Worm (Caenorhabditis elegans): Measurements from ENCODE around the gene col-135.

The col-135 gene

DNA sequence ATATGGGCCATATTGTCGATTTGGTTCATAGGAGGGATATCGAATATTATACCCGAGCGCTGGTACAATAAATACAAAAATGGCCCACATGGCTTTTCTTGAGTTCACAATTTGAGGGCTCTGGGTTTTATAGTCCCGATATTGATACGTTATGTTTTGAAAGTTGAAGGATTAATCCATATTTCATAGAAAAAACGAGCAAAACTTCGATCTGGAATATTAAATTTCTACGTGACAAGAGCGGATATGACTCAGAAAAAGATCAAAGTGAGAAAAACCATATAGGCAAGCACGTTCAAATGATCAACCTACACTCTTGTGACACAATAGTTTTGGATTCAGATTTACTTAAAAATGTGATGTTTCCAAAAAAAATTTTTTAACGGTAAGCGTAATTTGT lies at the start of gene col-135:
col-135 (minus strand) TSS at position 101 of the 400 bp plus-strand sequence.
- TF ChIP-seq nhr-76 (tag; optimal IDR thresholded peaks at IDR 0.05), result no peak
- TF ChIP-seq elt-3 (tag; optimal IDR thresholded peaks at IDR 0.05), result no peak
- no peak for TF ChIP-seq mab-5 (tag; optimal IDR thresholded peaks at IDR 0.05)
- TF ChIP-seq ceh-39 (tag; optimal IDR thresholded peaks at IDR 0.05), result no peak
- TF ChIP-seq ceh-43 (GFP tag; optimal IDR thresholded peaks at IDR 0.05), result no peak
- no peak for TF ChIP-seq mep-1 (tag; optimal IDR thresholded peaks at IDR 0.05)

DNA sequence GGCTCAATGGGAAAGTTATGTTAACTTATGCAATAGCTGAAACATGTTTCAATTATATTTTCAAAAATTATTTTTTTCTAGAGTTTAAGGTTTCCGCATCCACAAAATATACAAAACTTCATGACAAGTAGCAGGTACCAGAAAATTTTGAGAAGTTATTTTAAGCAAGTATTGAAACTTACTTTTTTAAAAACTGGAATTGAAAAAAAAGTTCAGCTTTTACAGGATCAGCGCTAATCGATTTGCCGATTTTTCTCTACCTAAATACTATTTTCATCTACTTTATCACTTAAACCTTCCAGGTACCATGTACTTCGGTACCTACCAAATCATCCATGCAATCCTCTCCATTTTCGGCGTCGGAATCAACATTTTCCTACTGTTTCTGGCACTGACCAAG lies 48.0 kb upstream of the col-135 start, which contains the start of gene srd-23:
srd-23 (plus strand) TSS at position 301 of the 400 bp plus-strand sequence.
- TF ChIP-seq ceh-83 (GFP tag; optimal IDR thresholded peaks at IDR 0.05) (no peak), ztf-11 (tag; optimal IDR thresholded peaks at IDR 0.05) (no peak)

DNA sequence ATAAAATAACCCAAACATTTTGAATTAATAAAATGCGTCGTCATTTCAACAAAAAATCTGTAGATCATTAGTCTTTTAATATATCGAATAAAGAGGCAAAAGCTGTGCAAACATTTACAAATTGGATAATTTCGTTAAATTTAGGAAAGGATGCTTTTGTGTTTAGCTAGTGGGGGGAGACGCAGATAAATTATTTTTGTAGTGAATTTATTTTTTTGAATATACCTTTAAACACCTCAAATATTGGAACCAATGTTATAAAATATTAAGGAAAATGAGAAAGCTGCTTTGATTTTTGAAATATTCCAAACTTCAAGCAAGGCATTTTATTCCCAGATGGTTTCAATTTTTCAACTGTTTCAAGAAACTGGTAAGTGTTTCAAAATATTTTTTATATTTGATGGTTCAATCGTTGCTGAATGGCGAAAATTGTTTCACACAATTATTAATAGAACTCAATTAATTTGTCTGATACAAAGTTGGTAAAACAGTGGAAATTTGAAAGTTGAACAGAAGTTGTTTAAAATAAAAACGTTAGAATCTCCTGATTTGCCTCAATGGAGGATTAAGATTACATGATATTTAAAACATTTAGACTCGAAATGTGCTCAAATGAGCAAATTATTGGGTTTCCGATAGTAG lies 44.0 kb upstream of the col-135 start, which contains the start of gene Y40H7A.4:
Y40H7A.4 (minus strand) TSS at position 51 of the 642 bp plus-strand sequence.
- no peak for TF ChIP-seq tbx-8 (GFP tag; optimal IDR thresholded peaks at IDR 0.05)
- TF ChIP-seq bed-3 (GFP tag; optimal IDR thresholded peaks at IDR 0.05), result no peak
- TF ChIP-seq nhr-12 (tag; optimal IDR thresholded peaks at IDR 0.05), result no peak
- TF ChIP-seq zip-8 (tag; optimal IDR thresholded peaks at IDR 0.05), result no peak
- TF ChIP-seq nhr-28 (tag; optimal IDR thresholded peaks at IDR 0.05), result no peak
- TF ChIP-seq M03D4.4 (tag; optimal IDR thresholded peaks at IDR 0.05), result no peak
- TF ChIP-seq lin-13 (tag; optimal IDR thresholded peaks at IDR 0.05), result no peak
- TF ChIP-seq ztf-11 (tag; optimal IDR thresholded peaks at IDR 0.05), result no peak
- TF ChIP-seq ceh-83 (GFP tag; optimal IDR thresholded peaks at IDR 0.05), result no peak
- no peak for TF ChIP-seq unc-120 (tag; optimal IDR thresholded peaks at IDR 0.05; ENCODE audit: poor library complexity, severe bottlenecking)
- no peak for TF ChIP-seq mep-1 (tag; optimal IDR thresholded peaks at IDR 0.05)
- no peak for TF ChIP-seq cnd-1 (tag; optimal IDR thresholded peaks at IDR 0.05)
- no peak for TF ChIP-seq lsy-2 (tag; optimal IDR thresholded peaks at IDR 0.05)
- no peak for TF ChIP-seq lin-32 (GFP tag; optimal IDR thresholded peaks at IDR 0.05)

- TF ChIP-seq nhr-28 (tag; optimal IDR thresholded peaks at IDR 0.05), result no peak
- no peak for TF ChIP-seq ham-2 (GFP tag; optimal IDR thresholded peaks at IDR 0.05)
- no peak for TF ChIP-seq lsy-2 (tag; optimal IDR thresholded peaks at IDR 0.05)
- TF ChIP-seq snpc-4 (tag; optimal IDR thresholded peaks at IDR 0.05), result no peak
- no peak for TF ChIP-seq unc-120 (tag; optimal IDR thresholded peaks at IDR 0.05; ENCODE audit: poor library complexity, severe bottlenecking)
- no peak for TF ChIP-seq nhr-76 (tag; optimal IDR thresholded peaks at IDR 0.05)
- TF ChIP-seq nhr-12 (tag; optimal IDR thresholded peaks at IDR 0.05), result no peak
- TF ChIP-seq nhr-237 (tag; optimal IDR thresholded peaks at IDR 0.05), result no peak
- no peak for TF ChIP-seq unc-39 (tag; optimal IDR thresholded peaks at IDR 0.05)
- TF ChIP-seq pha-4 (tag; optimal IDR thresholded peaks at IDR 0.05), result no peak
- TF ChIP-seq elt-1 (tag; optimal IDR thresholded peaks at IDR 0.05; ENCODE audit: borderline replicate concordance, insufficient read depth), result no peak
- TF ChIP-seq sptf-1 (tag; optimal IDR thresholded peaks at IDR 0.05), result no peak
- no peak for TF ChIP-seq ceh-43 (GFP tag; optimal IDR thresholded peaks at IDR 0.05)
- no peak for TF ChIP-seq blmp-1 (tag; optimal IDR thresholded peaks at IDR 0.05)
- no peak for TF ChIP-seq cnd-1 (tag; optimal IDR thresholded peaks at IDR 0.05)
- TF ChIP-seq elt-3 (tag; optimal IDR thresholded peaks at IDR 0.05), result no peak
- no peak for TF ChIP-seq lin-32 (GFP tag; optimal IDR thresholded peaks at IDR 0.05)
- TF ChIP-seq tbx-8 (GFP tag; optimal IDR thresholded peaks at IDR 0.05), result no peak
- no peak for TF ChIP-seq unc-62 (GFP tag; optimal IDR thresholded peaks at IDR 0.05)
Observed at ce11 chrIV:15168442-15168841, 36.8 kb upstream of the col-135 start.

ce11 chrIV:15165602-15166001 lies 34.0 kb upstream of the col-135 start:
- TF ChIP-seq blmp-1 (tag; optimal IDR thresholded peaks at IDR 0.05), result no peak
- TF ChIP-seq nhr-2 (tag; optimal IDR thresholded peaks at IDR 0.05), result no peak
- TF ChIP-seq snpc-4 (tag; optimal IDR thresholded peaks at IDR 0.05), result no peak
- no peak for TF ChIP-seq ztf-11 (tag; optimal IDR thresholded peaks at IDR 0.05)
- TF ChIP-seq unc-120 (tag; optimal IDR thresholded peaks at IDR 0.05; ENCODE audit: poor library complexity, severe bottlenecking), result no peak

DNA sequence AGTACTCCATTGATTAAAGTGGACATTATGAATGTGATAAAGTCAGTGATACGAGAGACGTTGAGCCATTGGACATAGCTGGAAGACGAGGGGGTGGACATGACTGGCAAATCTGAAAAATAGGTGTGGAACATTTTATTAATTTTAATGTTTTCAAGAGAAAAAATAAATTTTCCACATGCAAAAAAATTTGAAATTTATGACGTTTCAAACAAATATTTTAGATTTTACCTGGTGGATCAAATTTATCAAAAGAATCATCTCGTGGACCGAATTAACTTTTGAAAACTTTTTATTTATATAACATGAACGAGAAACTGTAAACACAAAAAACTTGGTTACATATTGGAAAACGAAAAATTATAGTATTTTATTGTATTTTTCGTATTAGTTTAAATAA lies 15.5 kb upstream of the col-135 start, which contains the start of gene str-78:
str-78 (minus strand) TSS at position 101 of the 400 bp plus-strand sequence.
- TF ChIP-seq flh-1 (GFP tag; optimal IDR thresholded peaks at IDR 0.05), result no peak
- no peak for TF ChIP-seq unc-39 (tag; optimal IDR thresholded peaks at IDR 0.05)
- no peak for TF ChIP-seq drap-1 (GFP tag; optimal IDR thresholded peaks at IDR 0.05)
- TF ChIP-seq ceh-39 (tag; optimal IDR thresholded peaks at IDR 0.05), result no peak
- no peak for TF ChIP-seq sptf-1 (tag; optimal IDR thresholded peaks at IDR 0.05)
- no peak for TF ChIP-seq bed-3 (GFP tag; optimal IDR thresholded peaks at IDR 0.05)

Measured in whole organism, mixed stage, embryonic.